Worm (Caenorhabditis elegans) whole organism, midembryonic: ENCODE results near the gene C09F12.2.

Source experiments
- T22C8.4 ChIP-seq: fragments of 200-800 bp; sonication (Bioruptor generic); IDR thresholded peaks from 2 replicates; pipeline ENCODE4 v1.3.6; 2022; ENCODE audit warnings: missing genetic modification characterization, missing compliant biosample characterization
- cog-1 ChIP-seq: sonication (generic microtip); optimal IDR thresholded peaks from 2 replicates; lab custom pipeline; 2016; ENCODE audit warnings: missing genetic modification characterization, missing compliant biosample characterization
- flt-1 ChIP-seq: fragments of 200-800 bp; sonication (Bioruptor generic); IDR thresholded peaks from 2 replicates; pipeline ENCODE4 v1.3.6; 2022; ENCODE audit warnings: missing genetic modification characterization, missing compliant biosample characterization
- klf-2 ChIP-seq: fragments of 200-800 bp; sonication (Bioruptor generic); conservative IDR thresholded peaks from 2 replicates; pipeline ENCODE4 v1.3.6; 2022; ENCODE audit warnings: missing genetic modification reagents, missing genetic modification characterization, missing compliant biosample characterization
- med-1 ChIP-seq: sonication (generic microtip); optimal IDR thresholded peaks from 2 replicates; lab custom pipeline; 2017; ENCODE audit warnings: missing genetic modification characterization, mild to moderate bottlenecking, missing compliant biosample characterization, antibody characterized with exemption, missing genetic modification reagents; ENCODE audit not compliant: insufficient read depth
- ref-1 ChIP-seq: fragments of 200-800 bp; sonication (Bioruptor generic); conservative IDR thresholded peaks from 2 replicates; pipeline ENCODE4 v1.3.6; 2022; ENCODE audit warnings: missing genetic modification reagents, missing genetic modification characterization, missing compliant biosample characterization
- tab-1 ChIP-seq: fragments of 200-800 bp; sonication (Bioruptor generic); IDR thresholded peaks from 2 replicates; pipeline ENCODE4 v1.3.6; 2022; ENCODE audit warnings: missing genetic modification characterization, missing compliant biosample characterization
- ztf-23 ChIP-seq: fragments of 200-800 bp; sonication (Bioruptor generic); IDR thresholded peaks from 2 replicates; pipeline ENCODE4 v1.3.6; 2022; ENCODE audit warnings: missing genetic modification reagents, missing genetic modification characterization, missing compliant biosample characterization
- ztf-29 ChIP-seq: fragments of 200-800 bp; sonication (Bioruptor generic); IDR thresholded peaks from 2 replicates; pipeline ENCODE4 v1.3.6; 2022; ENCODE audit warnings: missing genetic modification reagents, missing genetic modification characterization, missing compliant biosample characterization

C09F12.2 gene

ce11 chrX:11068334-11068733, 14.6 kb downstream of the C09F12.2 start, which contains the start of gene apt-9:
apt-9 (plus strand) TSS chrX:11068527.
- TF ChIP-seq tab-1 (GFP tag; lab: Robert Waterston, UW) (no peak), ref-1 (GFP tag; lab: Robert Waterston, UW) (no peak), ztf-29 (GFP tag; lab: Robert Waterston, UW) (no peak), T22C8.4 (GFP tag; lab: Robert Waterston, UW) (no peak)

- TF ChIP-seq klf-2 (GFP tag; lab: Robert Waterston, UW) (no peak), ztf-23 (0 out of 2 replicates have a peak, but pooled peaks have one; percentile 51), med-1 (GFP tag; lab: Kevin White, UChicago) (no peak)
Measured at ce11 chrX:11072701-11073100, 19.0 kb downstream of the C09F12.2 start.

- TF ChIP-seq ztf-29 (GFP tag; lab: Robert Waterston, UW) (no peak), ref-1 (GFP tag; lab: Robert Waterston, UW) (no peak), med-1 (GFP tag; lab: Kevin White, UChicago) (no peak)
Measured at ce11 chrX:11073358-11073757, 19.6 kb downstream of the C09F12.2 start, which contains the start of gene W04G3.5. W04G3.5 (plus strand) TSS chrX:11073658.

- TF ChIP-seq ztf-23 (no peak), klf-2 (GFP tag; lab: Robert Waterston, UW) (no peak), T22C8.4 (GFP tag; lab: Robert Waterston, UW) (no peak), cog-1 (tag; lab: Kevin White, UChicago) (no peak), ztf-29 (GFP tag; lab: Robert Waterston, UW) (no peak), med-1 (GFP tag; lab: Kevin White, UChicago) (no peak), ref-1 (GFP tag; lab: Robert Waterston, UW) (no peak)
Measured at ce11 chrX:11076491-11076890, 22.8 kb downstream of the C09F12.2 start, which contains the start of gene W04G3.12. W04G3.12 (minus strand) TSS chrX:11076801.

- TF ChIP-seq ref-1 (GFP tag; lab: Robert Waterston, UW), result no peak
- TF ChIP-seq klf-2 (GFP tag; lab: Robert Waterston, UW), result no peak
- no peak for TF ChIP-seq flt-1 (GFP tag; lab: Robert Waterston, UW)
- TF ChIP-seq med-1 (GFP tag; lab: Kevin White, UChicago), result no peak
- no peak for TF ChIP-seq cog-1 (tag; lab: Kevin White, UChicago)
- no peak for TF ChIP-seq T22C8.4 (GFP tag; lab: Robert Waterston, UW)
- TF ChIP-seq ztf-29 (GFP tag; lab: Robert Waterston, UW), result no peak
- TF ChIP-seq ztf-23, result no peak
- TF ChIP-seq tab-1 (GFP tag; lab: Robert Waterston, UW), result no peak
Measured at ce11 chrX:11078150-11078549, 24.4 kb downstream of the C09F12.2 start, which contains the start of gene W04G3.10. W04G3.10 (minus strand) TSS chrX:11078250.

ce11 chrX:11079667-11080066, 26.0 kb downstream of the C09F12.2 start, which contains the start of gene W04G3.13:
W04G3.13 (minus strand) TSS chrX:11079767.
- TF ChIP-seq tab-1 (GFP tag; lab: Robert Waterston, UW) (no peak), ref-1 (GFP tag; lab: Robert Waterston, UW) (no peak), T22C8.4 (GFP tag; lab: Robert Waterston, UW) (no peak), flt-1 (GFP tag; lab: Robert Waterston, UW) (no peak), klf-2 (GFP tag; lab: Robert Waterston, UW) (no peak), cog-1 (tag; lab: Kevin White, UChicago) (no peak), med-1 (GFP tag; lab: Kevin White, UChicago) (no peak), ztf-29 (GFP tag; lab: Robert Waterston, UW) (no peak), ztf-23 (no peak)

ce11 chrX:11080170-11080728, 26.5 kb downstream of the C09F12.2 start, which contains the start of gene sulp-7:
sulp-7 (plus strand) TSS chrX:11080678.
- TF ChIP-seq cog-1 (tag; lab: Kevin White, UChicago) (no peak), T22C8.4 (GFP tag; lab: Robert Waterston, UW) (no peak), klf-2 (GFP tag; lab: Robert Waterston, UW) (no peak), ztf-23 (no peak), tab-1 (GFP tag; lab: Robert Waterston, UW) (no peak), ztf-29 (GFP tag; lab: Robert Waterston, UW) (no peak), ref-1 (GFP tag; lab: Robert Waterston, UW) (no peak), med-1 (GFP tag; lab: Kevin White, UChicago) (no peak), flt-1 (GFP tag; lab: Robert Waterston, UW) (no peak)

ce11 chrX:11085162-11085561, 31.4 kb downstream of the C09F12.2 start, which contains the start of gene W04G3.7:
W04G3.7 (minus strand) TSS chrX:11085262.
- TF ChIP-seq ref-1 (GFP tag; lab: Robert Waterston, UW), result no peak
- TF ChIP-seq med-1 (GFP tag; lab: Kevin White, UChicago), result no peak
- no peak for TF ChIP-seq ztf-29 (GFP tag; lab: Robert Waterston, UW)
- no peak for TF ChIP-seq T22C8.4 (GFP tag; lab: Robert Waterston, UW)
- no peak for TF ChIP-seq klf-2 (GFP tag; lab: Robert Waterston, UW)
- no peak for TF ChIP-seq flt-1 (GFP tag; lab: Robert Waterston, UW)
- TF ChIP-seq tab-1 (GFP tag; lab: Robert Waterston, UW), result no peak
- TF ChIP-seq ztf-23, result no peak
- no peak for TF ChIP-seq cog-1 (tag; lab: Kevin White, UChicago)

- TF ChIP-seq ztf-29 (GFP tag; lab: Robert Waterston, UW) (no peak), flt-1 (GFP tag; lab: Robert Waterston, UW) (no peak), cog-1 (tag; lab: Kevin White, UChicago) (no peak), T22C8.4 (GFP tag; lab: Robert Waterston, UW) (no peak), klf-2 (GFP tag; lab: Robert Waterston, UW) (no peak), ref-1 (GFP tag; lab: Robert Waterston, UW) (no peak), tab-1 (GFP tag; lab: Robert Waterston, UW) (no peak), ztf-23 (no peak), med-1 (GFP tag; lab: Kevin White, UChicago) (no peak)
Measured at ce11 chrX:11088952-11089351, 35.2 kb downstream of the C09F12.2 start, which contains the start of gene W04G3.11. W04G3.11 (plus strand) TSS chrX:11089195.
